Worm (Caenorhabditis elegans) whole organism, young adult: ENCODE results near the gene mapk-15.

Source experiments
- aptf-2 ChIP-seq: fragments of 200-800 bp; sonication (Bioruptor generic); conservative IDR thresholded peaks from 2 replicates; pipeline ENCODE4 v1.3.6; 2022; ENCODE audit warnings: missing genetic modification reagents, missing genetic modification characterization, missing compliant biosample characterization
- hmg-1.2 ChIP-seq: fragments of 200-800 bp; sonication (Bioruptor generic); IDR thresholded peaks from 2 replicates; pipeline ENCODE4 v1.3.6; 2022; ENCODE audit warnings: missing genetic modification reagents, missing genetic modification characterization, missing compliant biosample characterization
- lsl-1 ChIP-seq: fragments of 200-800 bp; sonication (Bioruptor generic); optimal IDR thresholded peaks from 2 replicates; lab custom pipeline; 2018; ENCODE audit warnings: mild to moderate bottlenecking, missing genetic modification characterization, moderate library complexity, missing compliant biosample characterization
- madf-10 ChIP-seq: sonication (generic microtip); optimal IDR thresholded peaks from 2 replicates; lab custom pipeline; 2016; ENCODE audit warnings: mild to moderate bottlenecking, missing genetic modification characterization, missing compliant biosample characterization
- mxl-1 ChIP-seq: sonication (generic microtip); optimal IDR thresholded peaks from 2 replicates; lab custom pipeline; 2016; ENCODE audit warnings: missing genetic modification characterization, missing compliant biosample characterization
- ztf-22 ChIP-seq: fragments of 200-800 bp; sonication (Bioruptor generic); optimal IDR thresholded peaks from 2 replicates; lab custom pipeline; 2018; ENCODE audit warnings: mild to moderate bottlenecking, missing genetic modification characterization, moderate library complexity, missing compliant biosample characterization

mapk-15 gene

ce11 chrIII:6120990-6121389, 53.3 kb downstream of the mapk-15 start:
- no peak for TF ChIP-seq ztf-22 (GFP tag; lab: Kevin White, UChicago)
- no peak for TF ChIP-seq madf-10 (tag; lab: Kevin White, UChicago)
- no peak for TF ChIP-seq lsl-1 (GFP tag; lab: Kevin White, UChicago)
- TF ChIP-seq mxl-1 (tag; lab: Kevin White, UChicago) = no peak
- no peak for TF ChIP-seq aptf-2 (GFP tag; lab: Robert Waterston, UW)
- TF ChIP-seq hmg-1.2 = no peak
- TF ChIP-seq, all 124 proteins: peak for 0
